Worm (Caenorhabditis elegans) whole organism, young adult: ENCODE results near the gene copd-1.

Experiments
- B0019.2 ChIP-seq: fragments of 200-800 bp; sonication (Bioruptor generic); conservative IDR thresholded peaks from 2 replicates; pipeline ENCODE4 v1.3.6; 2022; ENCODE audit warnings: missing genetic modification reagents, missing genetic modification characterization, missing compliant biosample characterization
- B0261.1 ChIP-seq: sonication (generic microtip); optimal IDR thresholded peaks from 2 replicates; lab custom pipeline; 2016; ENCODE audit warnings: mild to moderate bottlenecking, missing genetic modification characterization, moderate library complexity, missing compliant biosample characterization
- B0336.3 ChIP-seq: fragments of 200-800 bp; sonication (Bioruptor generic); IDR thresholded peaks from 2 replicates; pipeline ENCODE4 v1.3.6; 2022; ENCODE audit warnings: missing genetic modification characterization, missing compliant biosample characterization
- C06A6.2 ChIP-seq: fragments of 200-800 bp; sonication (Bioruptor generic); conservative IDR thresholded peaks from 2 replicates; pipeline ENCODE4 v1.3.6; 2022; ENCODE audit warnings: missing genetic modification characterization, missing compliant biosample characterization
- D2030.7 ChIP-seq: fragments of 200-800 bp; sonication (Bioruptor generic); IDR thresholded peaks from 2 replicates; pipeline ENCODE4 v1.3.6; 2022; ENCODE audit warnings: missing genetic modification reagents, missing genetic modification characterization, missing compliant biosample characterization
- F33H1.4 ChIP-seq: fragments of 200-800 bp; sonication (Bioruptor generic); IDR thresholded peaks from 2 replicates; pipeline ENCODE4 v1.3.6; 2022; ENCODE audit warnings: missing genetic modification reagents, missing genetic modification characterization, missing compliant biosample characterization
- F39B2.1 ChIP-seq: fragments of 200-800 bp; sonication (Bioruptor generic); IDR thresholded peaks from 2 replicates; pipeline ENCODE4 v1.3.6; 2022; ENCODE audit warnings: missing genetic modification reagents, missing genetic modification characterization, missing compliant biosample characterization
- F52B5.7 ChIP-seq: sonication (generic microtip); optimal IDR thresholded peaks from 2 replicates; lab custom pipeline; 2016; ENCODE audit warnings: mild to moderate bottlenecking, missing genetic modification characterization, missing compliant biosample characterization
- F57A8.1 ChIP-seq: fragments of 200-800 bp; sonication (Bioruptor generic); optimal IDR thresholded peaks from 2 replicates; lab custom pipeline; 2018; ENCODE audit warnings: mild to moderate bottlenecking, missing genetic modification characterization, moderate library complexity, missing compliant biosample characterization
- Y53F4B.3 ChIP-seq: fragments of 200-800 bp; sonication (Bioruptor generic); IDR thresholded peaks from 2 replicates; pipeline ENCODE4 v1.3.6; 2022; ENCODE audit warnings: missing genetic modification reagents, missing genetic modification characterization, missing compliant biosample characterization
- akir-1 ChIP-seq: fragments of 200-800 bp; sonication (Bioruptor generic); optimal IDR thresholded peaks from 2 replicates; lab custom pipeline; 2018; ENCODE audit warnings: mild to moderate bottlenecking, missing genetic modification characterization, moderate library complexity, missing compliant biosample characterization
- ama-1 ChIP-seq, 3 experiments: fragments of 150-350 bp in 1 of 3; sonication (generic microtip) in 2 of 3; optimal IDR thresholded peaks; 2 replicates each; lab custom pipeline; 2014 to 2018; ENCODE audit warnings: missing biosample characterization in 2 of 3, missing genetic modification characterization in 2 of 3, missing genetic modification reagents in 2 of 3
- aptf-2 ChIP-seq: fragments of 200-800 bp; sonication (Bioruptor generic); conservative IDR thresholded peaks from 2 replicates; pipeline ENCODE4 v1.3.6; 2022; ENCODE audit warnings: missing genetic modification reagents, missing genetic modification characterization, missing compliant biosample characterization
- athp-1 ChIP-seq: sonication (generic microtip); optimal IDR thresholded peaks from 2 replicates; lab custom pipeline; 2017; ENCODE audit warnings: mild to moderate bottlenecking, missing genetic modification characterization, missing compliant biosample characterization
- cebp-2 ChIP-seq: fragments of 200-800 bp; sonication (Bioruptor generic); IDR thresholded peaks from 2 replicates; pipeline ENCODE4 v1.3.6; 2022; ENCODE audit warnings: missing genetic modification characterization, missing compliant biosample characterization
- ceh-100 ChIP-seq: fragments of 200-800 bp; sonication (Bioruptor generic); IDR thresholded peaks from 2 replicates; pipeline ENCODE4 v1.3.6; 2022; ENCODE audit warnings: missing genetic modification reagents, missing genetic modification characterization, missing compliant biosample characterization
- ceh-40 ChIP-seq: fragments of 200-800 bp; sonication (Bioruptor generic); IDR thresholded peaks from 2 replicates; pipeline ENCODE4 v1.3.6; 2022; ENCODE audit warnings: missing genetic modification characterization, missing compliant biosample characterization
- chd-7 ChIP-seq: sonication (generic microtip); optimal IDR thresholded peaks from 2 replicates; lab custom pipeline; 2016; ENCODE audit warnings: mild to moderate bottlenecking, missing genetic modification characterization, moderate library complexity, missing compliant biosample characterization
- efl-1 ChIP-seq: fragments of 150-350 bp; optimal IDR thresholded peaks from 2 replicates; lab custom pipeline; 2014; ENCODE audit warnings: missing biosample characterization, missing genetic modification reagents, missing genetic modification characterization
- egrh-3 ChIP-seq: fragments of 200-800 bp; sonication (Bioruptor generic); IDR thresholded peaks from 2 replicates; pipeline ENCODE4 v1.3.6; 2022; ENCODE audit warnings: missing genetic modification reagents, missing genetic modification characterization, missing compliant biosample characterization
- him-1 ChIP-seq: sonication (generic microtip); optimal IDR thresholded peaks from 2 replicates; lab custom pipeline; 2016; ENCODE audit warnings: missing genotype, missing genetic modification reagents, missing genetic modification characterization, missing compliant biosample characterization
- hlh-12 ChIP-seq: sonication (generic microtip); optimal IDR thresholded peaks from 2 replicates; lab custom pipeline; 2016; ENCODE audit warnings: missing genetic modification characterization, missing compliant biosample characterization
- hmg-20 ChIP-seq: fragments of 200-800 bp; sonication (Bioruptor generic); IDR thresholded peaks from 2 replicates; pipeline ENCODE4 v1.3.6; 2022; ENCODE audit warnings: missing genetic modification reagents, missing genetic modification characterization, missing compliant biosample characterization
- hrde-1 ChIP-seq: sonication (generic microtip); optimal IDR thresholded peaks from 2 replicates; lab custom pipeline; 2016; ENCODE audit warnings: missing genetic modification characterization, mild to moderate bottlenecking, missing compliant biosample characterization, moderate library complexity, missing genotype, missing genetic modification reagents, borderline replicate concordance
- let-607 ChIP-seq, 2 experiments: fragments of 200-800 bp in 1 of 2; sonication (Bioruptor generic) in 1 of 2; sonication (generic microtip) in 1 of 2; optimal IDR thresholded peaks; 2 replicates each; lab custom pipeline; 2016 to 2018; ENCODE audit warnings: mild to moderate bottlenecking in 2 of 2, missing compliant biosample characterization in 2 of 2, missing genetic modification characterization in 2 of 2, moderate library complexity in 2 of 2, missing genotype in 1 of 2
- lin-40 ChIP-seq: sonication (generic microtip); optimal IDR thresholded peaks from 2 replicates; lab custom pipeline; 2016; ENCODE audit warnings: missing genetic modification characterization, mild to moderate bottlenecking, missing compliant biosample characterization, missing genotype, missing genetic modification reagents
- lin-54 ChIP-seq: fragments of 200-800 bp; sonication (Bioruptor generic); optimal IDR thresholded peaks from 2 replicates; lab custom pipeline; 2018; ENCODE audit warnings: mild to moderate bottlenecking, missing genetic modification characterization, missing compliant biosample characterization
- lsl-1 ChIP-seq: fragments of 200-800 bp; sonication (Bioruptor generic); optimal IDR thresholded peaks from 2 replicates; lab custom pipeline; 2018; ENCODE audit warnings: mild to moderate bottlenecking, missing genetic modification characterization, moderate library complexity, missing compliant biosample characterization
- madf-10 ChIP-seq: sonication (generic microtip); optimal IDR thresholded peaks from 2 replicates; lab custom pipeline; 2016; ENCODE audit warnings: mild to moderate bottlenecking, missing genetic modification characterization, missing compliant biosample characterization
- madf-6 ChIP-seq: fragments of 200-800 bp; sonication (Bioruptor generic); IDR thresholded peaks from 2 replicates; pipeline ENCODE4 v1.3.6; 2022; ENCODE audit warnings: missing genetic modification reagents, missing genetic modification characterization, missing compliant biosample characterization
- mcd-1 ChIP-seq: fragments of 200-800 bp; sonication (Bioruptor generic); IDR thresholded peaks from 2 replicates; pipeline ENCODE4 v1.3.6; 2022; ENCODE audit warnings: missing genetic modification reagents, missing genetic modification characterization, missing compliant biosample characterization
- mel-28 ChIP-seq: sonication (generic microtip); optimal IDR thresholded peaks from 2 replicates; lab custom pipeline; 2016; ENCODE audit warnings: borderline replicate concordance, mild to moderate bottlenecking, missing genetic modification characterization, missing compliant biosample characterization
- mes-4 ChIP-seq: sonication (generic microtip); optimal IDR thresholded peaks from 2 replicates; lab custom pipeline; 2016; ENCODE audit warnings: missing genotype, missing genetic modification characterization, missing compliant biosample characterization
- nfya-1 ChIP-seq: sonication (generic microtip); optimal IDR thresholded peaks from 2 replicates; lab custom pipeline; 2017; ENCODE audit warnings: antibody characterized with exemption, missing compliant biosample characterization, missing genetic modification characterization, borderline replicate concordance; ENCODE audit not compliant: insufficient read depth
- nfya-2 ChIP-seq: fragments of 200-800 bp; sonication (Bioruptor generic); IDR thresholded peaks from 2 replicates; pipeline ENCODE4 v1.3.6; 2022; ENCODE audit warnings: missing genetic modification reagents, missing genetic modification characterization, missing compliant biosample characterization
- nhr-27 ChIP-seq: fragments of 200-800 bp; sonication (Bioruptor generic); optimal IDR thresholded peaks from 2 replicates; lab custom pipeline; 2018; ENCODE audit warnings: mild to moderate bottlenecking, missing genetic modification characterization, moderate library complexity, missing compliant biosample characterization
- nhr-80 ChIP-seq: sonication (generic microtip); optimal IDR thresholded peaks from 2 replicates; lab custom pipeline; 2016; ENCODE audit warnings: missing genetic modification characterization, missing compliant biosample characterization
- nhr-90 ChIP-seq: sonication (generic microtip); optimal IDR thresholded peaks from 2 replicates; lab custom pipeline; 2016; ENCODE audit warnings: missing genotype, mild to moderate bottlenecking, missing genetic modification characterization, missing compliant biosample characterization
- rpc-1 ChIP-seq, 2 experiments: fragments of 150-350 bp in 1 of 2; sonication (generic microtip) in 1 of 2; optimal IDR thresholded peaks; 2 replicates each; lab custom pipeline; 2014 to 2018; ENCODE audit warnings: missing biosample characterization in 1 of 2, missing genetic modification characterization in 1 of 2, missing genetic modification reagents in 1 of 2, missing genotype in 1 of 2
- sdz-38 ChIP-seq: sonication (generic microtip); optimal IDR thresholded peaks from 2 replicates; lab custom pipeline; 2016; ENCODE audit warnings: missing genotype, missing genetic modification characterization, missing compliant biosample characterization
- sea-2 ChIP-seq: fragments of 200-800 bp; sonication (Bioruptor generic); IDR thresholded peaks from 2 replicates; pipeline ENCODE4 v1.3.6; 2022; ENCODE audit warnings: missing genetic modification characterization, missing compliant biosample characterization
- unc-62 ChIP-seq: fragments of 150-350 bp; optimal IDR thresholded peaks from 2 replicates; lab custom pipeline; 2014; ENCODE audit warnings: missing biosample characterization, missing genetic modification reagents, missing genetic modification characterization
- zfh-2 ChIP-seq: fragments of 200-800 bp; sonication (Bioruptor generic); conservative IDR thresholded peaks from 2 replicates; pipeline ENCODE4 v1.3.6; 2022; ENCODE audit warnings: missing genetic modification reagents, missing genetic modification characterization, missing compliant biosample characterization
- ztf-18 ChIP-seq: sonication (generic microtip); optimal IDR thresholded peaks from 2 replicates; lab custom pipeline; 2016; ENCODE audit warnings: missing genotype, mild to moderate bottlenecking, missing genetic modification characterization, missing compliant biosample characterization
- ztf-22 ChIP-seq: fragments of 200-800 bp; sonication (Bioruptor generic); optimal IDR thresholded peaks from 2 replicates; lab custom pipeline; 2018; ENCODE audit warnings: mild to moderate bottlenecking, missing genetic modification characterization, moderate library complexity, missing compliant biosample characterization
- ztf-26 ChIP-seq: sonication (generic microtip); optimal IDR thresholded peaks from 2 replicates; lab custom pipeline; 2017; ENCODE audit warnings: missing genetic modification characterization, missing compliant biosample characterization
- ztf-28 ChIP-seq: fragments of 200-800 bp; sonication (Bioruptor generic); IDR thresholded peaks from 2 replicates; pipeline ENCODE4 v1.3.6; 2022; ENCODE audit warnings: missing genetic modification reagents, missing genetic modification characterization, missing compliant biosample characterization
- ztf-3 ChIP-seq: fragments of 200-800 bp; sonication (Bioruptor generic); optimal IDR thresholded peaks from 2 replicates; lab custom pipeline; 2018; ENCODE audit warnings: mild to moderate bottlenecking, missing genetic modification characterization, missing compliant biosample characterization

Gene copd-1

ce11 chrIII:6606022-6606467, 18.7 kb downstream of the copd-1 start (continued):
- peak; percentile 68 for TF ChIP-seq zfh-2 (GFP tag; lab: Robert Waterston, UW)
- TF ChIP-seq ceh-40 (GFP tag; lab: Robert Waterston, UW): no peak
- peak; percentile 29 for TF ChIP-seq efl-1 (GFP tag; lab: Kevin White, UChicago)
- TF ChIP-seq F33H1.4 (GFP tag; lab: Robert Waterston, UW): peak; percentile 53
- TF ChIP-seq B0261.1 (tag; lab: Kevin White, UChicago): peak; percentile 8
- peak; percentile 61 for TF ChIP-seq C06A6.2 (GFP tag; lab: Robert Waterston, UW)
- no peak for TF ChIP-seq nhr-27 (tag; lab: Kevin White, UChicago)
- peak; percentile 62 for TF ChIP-seq hrde-1 (tag; lab: Kevin White, UChicago)
- TF ChIP-seq ztf-26 (tag; lab: Kevin White, UChicago): peak; percentile 64
- peak; percentile 51 for TF ChIP-seq ztf-18
- peak; percentile 40 for TF ChIP-seq nhr-80 (tag; lab: Kevin White, UChicago)
- no peak for TF ChIP-seq nfya-2 (GFP tag; lab: Robert Waterston, UW)
- no peak for TF ChIP-seq aptf-2 (GFP tag; lab: Robert Waterston, UW)
- no peak for TF ChIP-seq hlh-12 (tag; lab: Kevin White, UChicago)
- TF ChIP-seq cebp-2 (GFP tag; lab: Robert Waterston, UW): no peak
- peak; percentile 26 to 79 for TF ChIP-seq let-607 (tag; optimal IDR thresholded peaks at IDR 0.05; lab: Kevin White, UChicago)
- TF ChIP-seq hmg-20 (GFP tag; lab: Robert Waterston, UW): no peak
- TF ChIP-seq unc-62 (GFP tag; lab: Kevin White, UChicago): no peak
- no peak for TF ChIP-seq F57A8.1 (GFP tag; lab: Kevin White, UChicago)
- peak; percentile 32; the same call in 1 of the 2 replicates for TF ChIP-seq egrh-3 (GFP tag; lab: Robert Waterston, UW)
- peak; percentile 49 for TF ChIP-seq nhr-90
- 0 out of 2 replicates have a peak, but pooled peaks have one; percentile 35 for TF ChIP-seq F39B2.1 (GFP tag; lab: Robert Waterston, UW)
- TF ChIP-seq him-1: no peak
- peak; percentile 88 for TF ChIP-seq athp-1 (tag; lab: Kevin White, UChicago)
- peak; percentile 77 for TF ChIP-seq lin-54 (GFP tag; lab: Kevin White, UChicago)
- no peak for TF ChIP-seq Y53F4B.3 (GFP tag; lab: Robert Waterston, UW)
- no peak for TF ChIP-seq akir-1 (GFP tag; lab: Kevin White, UChicago)
- TF ChIP-seq F52B5.7 (tag; lab: Kevin White, UChicago): peak; percentile 91
- TF ChIP-seq ztf-28 (GFP tag; lab: Robert Waterston, UW): no peak
- no peak for TF ChIP-seq sdz-38 (tag; lab: Kevin White, UChicago)
- peak; percentile 95 for TF ChIP-seq chd-7 (tag; lab: Kevin White, UChicago)
- TF ChIP-seq madf-10 (tag; lab: Kevin White, UChicago): peak; percentile 69
- no peak for TF ChIP-seq sea-2 (GFP tag; lab: Robert Waterston, UW)
- peak; percentile 90 for TF ChIP-seq B0336.3 (GFP tag; lab: Robert Waterston, UW)
- peak; percentile 16 for TF ChIP-seq ztf-22
- peak; percentile 80 for TF ChIP-seq ama-1 (optimal IDR thresholded peaks at IDR 0.05; lab: Kevin White, UChicago)
- peak in 1 of 2 experiments; percentile 52 for TF ChIP-seq ama-1 (GFP tag; optimal IDR thresholded peaks at IDR 0.05; lab: Kevin White, UChicago)
- TF ChIP-seq nfya-1: no peak
- peak; percentile 70 for TF ChIP-seq madf-6 (GFP tag; lab: Robert Waterston, UW)
- TF ChIP-seq mel-28 (tag; lab: Kevin White, UChicago): no peak
- TF ChIP-seq mes-4 (tag; lab: Kevin White, UChicago): no peak
- TF ChIP-seq ceh-100 (GFP tag; lab: Robert Waterston, UW): 0 out of 2 replicates have a peak, but pooled peaks have one; percentile 24
- peak; percentile 72 for TF ChIP-seq lin-40
- TF ChIP-seq lsl-1: peak; percentile 27
- TF ChIP-seq B0019.2 (GFP tag; lab: Robert Waterston, UW): no peak
- TF ChIP-seq ztf-3 (GFP tag; lab: Kevin White, UChicago): no peak
- TF ChIP-seq D2030.7 (GFP tag; lab: Robert Waterston, UW): no peak
- no peak for TF ChIP-seq rpc-1 (optimal IDR thresholded peaks at IDR 0.05; lab: Kevin White, UChicago)
- TF ChIP-seq rpc-1 (tag; optimal IDR thresholded peaks at IDR 0.05; lab: Kevin White, UChicago): no peak
- peak; percentile 72 for TF ChIP-seq mcd-1 (GFP tag; lab: Robert Waterston, UW)
